Worm (Caenorhabditis elegans): ENCODE data around the gene best-3.

ce11 chrII:31521-31920, 18.7 kb downstream of the best-3 start, which contains the start of the genes F23F1.5 and fbxc-54:
- TF ChIP-seq cog-1 (tag; optimal IDR thresholded peaks at IDR 0.05) (no peak), flt-1 (GFP tag; IDR thresholded peaks at IDR 0.05) (no peak), tab-1 (GFP tag; IDR thresholded peaks at IDR 0.05) (no peak)
